Worm (Caenorhabditis elegans) whole organism, early embryonic: Measurements from ENCODE around the gene C27H5.2.

Experiments
- B0310.2 ChIP-seq: sonication (generic microtip); optimal IDR thresholded peaks from 2 replicates; lab custom pipeline; 2016; ENCODE audit warnings: mild to moderate bottlenecking, missing genetic modification characterization, missing compliant biosample characterization
- F13C5.2 ChIP-seq: sonication (generic microtip); optimal IDR thresholded peaks from 2 replicates; lab custom pipeline; 2017; ENCODE audit warnings: mild to moderate bottlenecking, missing genetic modification characterization, inconsistent platforms, missing compliant biosample characterization
- ama-1 ChIP-seq: fragments of 150-350 bp; optimal IDR thresholded peaks from 2 replicates; lab custom pipeline; 2014
- ceh-13 ChIP-seq: fragments of 200-800 bp; sonication (Bioruptor generic); optimal IDR thresholded peaks from 2 replicates; lab custom pipeline; 2018; ENCODE audit warnings: mild to moderate bottlenecking, missing genetic modification characterization, missing compliant biosample characterization
- ceh-36 ChIP-seq: sonication (generic microtip); optimal IDR thresholded peaks from 2 replicates; lab custom pipeline; 2016; ENCODE audit warnings: missing genetic modification characterization, inconsistent platforms, missing compliant biosample characterization
- flt-1 ChIP-seq: fragments of 200-800 bp; sonication (Bioruptor generic); IDR thresholded peaks from 2 replicates; pipeline ENCODE4 v1.3.6; 2022; ENCODE audit warnings: missing genetic modification characterization, missing compliant biosample characterization
- hmg-4 ChIP-seq: fragments of 200-800 bp; sonication (Bioruptor generic); optimal IDR thresholded peaks from 2 replicates; lab custom pipeline; 2018; ENCODE audit warnings: mild to moderate bottlenecking, missing genetic modification characterization, missing compliant biosample characterization
- pes-1 ChIP-seq: fragments of 200-800 bp; sonication (Bioruptor generic); IDR thresholded peaks from 2 replicates; pipeline ENCODE4 v1.3.6; 2022; ENCODE audit warnings: missing genetic modification reagents, missing genetic modification characterization, missing compliant biosample characterization
- sea-1 ChIP-seq: fragments of 200-800 bp; sonication (Bioruptor generic); conservative IDR thresholded peaks from 2 replicates; pipeline ENCODE4 v1.3.6; 2022; ENCODE audit warnings: missing genetic modification characterization, missing compliant biosample characterization
- tra-4 ChIP-seq: sonication (generic microtip); optimal IDR thresholded peaks from 2 replicates; lab custom pipeline; 2017; ENCODE audit warnings: missing genetic modification characterization, missing compliant biosample characterization

DNA sequence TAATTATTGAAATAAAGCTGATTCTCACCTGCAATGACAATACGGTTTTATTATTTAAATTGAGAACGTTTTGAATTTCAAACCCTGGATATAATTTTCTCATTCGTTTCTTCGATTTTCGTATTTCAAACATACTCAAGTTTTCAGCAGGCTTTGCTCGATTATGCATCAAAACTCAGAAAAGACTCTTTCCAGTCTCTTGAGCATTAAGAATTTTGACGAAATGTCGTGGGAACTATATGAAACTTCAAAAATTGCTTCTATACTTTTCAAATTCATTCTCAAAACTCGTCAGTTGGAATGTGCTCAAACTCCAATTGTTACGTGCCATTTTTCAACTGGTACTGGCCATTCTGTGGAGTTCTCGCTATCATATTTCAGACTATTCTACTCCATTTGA is 50.0 kb downstream of the C27H5.2 start, which contains the start of gene srd-59:
- TF ChIP-seq ceh-13 (GFP tag; lab: Kevin White, UChicago) (no peak), ama-1 (lab: Kevin White, UChicago) (no peak), pes-1 (no peak), B0310.2 (tag; lab: Kevin White, UChicago) (no peak), flt-1 (GFP tag; lab: Robert Waterston, UW) (no peak), hmg-4 (no peak), tra-4 (tag; lab: Kevin White, UChicago) (no peak), ceh-36 (tag; lab: Kevin White, UChicago) (no peak), sea-1 (no peak), F13C5.2 (tag; lab: Kevin White, UChicago) (no peak)
